Fruit fly (Drosophila melanogaster) whole organism, embryonic: ENCODE measurements around the gene CG6938.

Experiments used
- BEAF-32 ChIP-seq: fragments of 200-800 bp; sonication (Bioruptor generic); optimal IDR thresholded peaks from 3 replicates; lab custom pipeline; 2017; ENCODE audit warnings: missing biosample characterization, missing genetic modification characterization, mild to moderate bottlenecking, moderate library complexity, missing genetic modification reagents
- CG10267 ChIP-seq: fragments of 200-800 bp; sonication (Bioruptor generic); optimal IDR thresholded peaks from 2 replicates; lab custom pipeline; 2018; ENCODE audit warnings: missing biosample characterization, mild to moderate bottlenecking, missing genetic modification characterization, moderate library complexity
- CG12236 ChIP-seq: fragments of 200-800 bp; sonication (Bioruptor generic); optimal IDR thresholded peaks from 2 replicates; lab custom pipeline; 2016; ENCODE audit warnings: missing biosample characterization, missing genetic modification characterization
- CG17912 ChIP-seq: fragments of 200-800 bp; sonication (Bioruptor generic); optimal IDR thresholded peaks from 2 replicates; lab custom pipeline; 2018; ENCODE audit warnings: missing biosample characterization, mild to moderate bottlenecking, missing genetic modification characterization
- CG6813 ChIP-seq: fragments of 200-800 bp; sonication (Bioruptor generic); optimal IDR thresholded peaks from 2 replicates; lab custom pipeline; 2017; ENCODE audit warnings: missing biosample characterization, missing genetic modification characterization, mild to moderate bottlenecking, moderate library complexity, missing genetic modification reagents
- CG8478 ChIP-seq: fragments of >200 bp; optimal IDR thresholded peaks from 2 replicates; lab custom pipeline; 2018
- Hey ChIP-seq: fragments of 200-800 bp; sonication (Bioruptor generic); optimal IDR thresholded peaks from 3 replicates; lab custom pipeline; 2018; ENCODE audit warnings: missing biosample characterization, mild to moderate bottlenecking, missing genetic modification characterization
- Hr3 ChIP-seq: fragments of 200-800 bp; sonication (Bioruptor generic); optimal IDR thresholded peaks from 3 replicates; lab custom pipeline; 2016; ENCODE audit warnings: missing biosample characterization, missing genetic modification characterization
- Taf1 ChIP-seq: fragments of 200-800 bp; sonication (Bioruptor generic); IDR thresholded peaks from 2 replicates; pipeline ENCODE4 v1.3.6; 2022; ENCODE audit warnings: missing biosample characterization, missing genetic modification characterization
- fru ChIP-seq: fragments of >200 bp; optimal IDR thresholded peaks from 2 replicates; lab custom pipeline; 2017
- sob ChIP-seq: fragments of 200-800 bp; sonication (Bioruptor generic); IDR thresholded peaks from 2 replicates; pipeline ENCODE4 v1.3.6; 2022; ENCODE audit warnings: missing biosample characterization, missing genetic modification characterization
- wdn ChIP-seq: fragments of 200-800 bp; sonication (Bioruptor generic); IDR thresholded peaks from 2 replicates; pipeline ENCODE4 v1.3.6; 2022; ENCODE audit warnings: missing biosample characterization, missing genetic modification characterization

- TF ChIP-seq BEAF-32 (GFP tag; lab: Kevin White, UChicago) = no peak
- no peak for TF ChIP-seq sob (GFP tag; lab: Robert Waterston, UW)
- TF ChIP-seq wdn = no peak
- no peak for TF ChIP-seq Taf1 (GFP tag; lab: Robert Waterston, UW)
- TF ChIP-seq CG17912 (GFP tag; lab: Kevin White, UChicago) = no peak
- TF ChIP-seq CG8478 = no peak
- TF ChIP-seq CG6813 (GFP tag; lab: Kevin White, UChicago) = no peak
- TF ChIP-seq CG10267 (tag; lab: Kevin White, UChicago) = no peak
- no peak for TF ChIP-seq Hr3 (GFP tag; lab: Kevin White, UChicago)
- no peak for TF ChIP-seq Hey (tag; lab: Kevin White, UChicago)
- TF ChIP-seq CG12236 (GFP tag; lab: Kevin White, UChicago) = no peak
- no peak for TF ChIP-seq fru (lab: Kevin White, UChicago)
Observed at dm6 chr3L:12014272-12014671, 29.6 kb downstream of the CG6938 start.
